Fruit fly (Drosophila melanogaster) whole organism, embryonic: ENCODE results near the gene Cul2.
A peak's percentile ranks its signal among the peaks of the same experiment; 100 is the strongest.

Experiments
- BtbVII ChIP-seq: fragments of 200-800 bp; sonication (Bioruptor generic); optimal IDR thresholded peaks from 3 replicates; lab custom pipeline; 2017; ENCODE audit warnings: missing biosample characterization, mild to moderate bottlenecking, missing genetic modification characterization
- CG10209 ChIP-seq: fragments of 200-800 bp; sonication (Bioruptor generic); optimal IDR thresholded peaks from 3 replicates; lab custom pipeline; 2017; ENCODE audit warnings: missing biosample characterization, mild to moderate bottlenecking, missing genetic modification characterization, missing genetic modification reagents
- CG1024 ChIP-seq: fragments of 200-800 bp; sonication (Bioruptor generic); IDR thresholded peaks from 2 replicates; pipeline ENCODE4 v1.3.6; 2022; ENCODE audit warnings: missing biosample characterization, missing genetic modification characterization
- CG10321 ChIP-seq: fragments of 200-800 bp; sonication (Bioruptor generic); IDR thresholded peaks from 2 replicates; pipeline ENCODE4 v1.3.6; 2022; ENCODE audit warnings: missing biosample characterization, missing genetic modification characterization
- CG12155 ChIP-seq: fragments of 200-800 bp; sonication (Bioruptor generic); optimal IDR thresholded peaks from 3 replicates; lab custom pipeline; 2016; ENCODE audit warnings: missing biosample characterization, missing genetic modification characterization
- CG1233 ChIP-seq: fragments of 200-800 bp; sonication (Bioruptor generic); optimal IDR thresholded peaks from 4 replicates; lab custom pipeline; 2018; ENCODE audit warnings: missing biosample characterization, mild to moderate bottlenecking, missing genetic modification characterization
- CG13624 ChIP-seq: fragments of 200-800 bp; sonication (Bioruptor generic); optimal IDR thresholded peaks from 2 replicates; lab custom pipeline; 2016; ENCODE audit warnings: missing biosample characterization, missing genetic modification characterization
- CG15269 ChIP-seq: fragments of 200-800 bp; sonication (Bioruptor generic); optimal IDR thresholded peaks from 2 replicates; lab custom pipeline; 2018; ENCODE audit warnings: missing biosample characterization, mild to moderate bottlenecking, missing genetic modification characterization, moderate library complexity
- CG17612 ChIP-seq: fragments of 200-800 bp; sonication (Bioruptor generic); IDR thresholded peaks from 2 replicates; pipeline ENCODE4 v1.3.6; 2022; ENCODE audit warnings: missing biosample characterization, missing genetic modification characterization
- CG17802 ChIP-seq: fragments of 200-800 bp; sonication (Bioruptor generic); optimal IDR thresholded peaks from 2 replicates; lab custom pipeline; 2018; ENCODE audit warnings: missing biosample characterization, mild to moderate bottlenecking, missing genetic modification characterization, moderate library complexity
- CG17912 ChIP-seq: fragments of 200-800 bp; sonication (Bioruptor generic); optimal IDR thresholded peaks from 2 replicates; lab custom pipeline; 2018; ENCODE audit warnings: missing biosample characterization, mild to moderate bottlenecking, missing genetic modification characterization
- CG18619 ChIP-seq: fragments of 200-800 bp; sonication (Bioruptor generic); optimal IDR thresholded peaks from 3 replicates; lab custom pipeline; 2017; ENCODE audit warnings: missing biosample characterization, mild to moderate bottlenecking, missing genetic modification characterization
- CG3407 ChIP-seq: fragments of 200-800 bp; sonication (Bioruptor generic); optimal IDR thresholded peaks from 2 replicates; lab custom pipeline; 2018; ENCODE audit warnings: missing biosample characterization, mild to moderate bottlenecking, missing genetic modification characterization
- CG34422 ChIP-seq: fragments of 200-800 bp; sonication (Bioruptor generic); IDR thresholded peaks from 3 replicates; pipeline ENCODE4 v1.3.6; 2022; ENCODE audit warnings: missing biosample characterization, missing genetic modification characterization
- CG42726 ChIP-seq: fragments of 200-800 bp; sonication (Bioruptor generic); IDR thresholded peaks from 2 replicates; pipeline ENCODE4 v1.3.6; 2022; ENCODE audit warnings: missing biosample characterization, missing genetic modification characterization; ENCODE audit not compliant: partially characterized antibody
- CG4424 ChIP-seq: fragments of 200-800 bp; sonication (Bioruptor generic); optimal IDR thresholded peaks from 3 replicates; lab custom pipeline; 2016; ENCODE audit warnings: missing biosample characterization, missing genetic modification characterization
- CG5953 ChIP-seq: fragments of 200-800 bp; sonication (Bioruptor generic); IDR thresholded peaks from 2 replicates; pipeline ENCODE4 v1.3.6; 2022; ENCODE audit warnings: missing biosample characterization, missing genetic modification characterization
- CG8765 ChIP-seq: fragments of 200-800 bp; sonication (Bioruptor generic); IDR thresholded peaks from 2 replicates; pipeline ENCODE4 v1.3.6; 2022; ENCODE audit warnings: missing biosample characterization, missing genetic modification characterization
- CG9797 ChIP-seq: fragments of 200-800 bp; sonication (Bioruptor generic); optimal IDR thresholded peaks from 3 replicates; lab custom pipeline; 2018; ENCODE audit warnings: missing biosample characterization, mild to moderate bottlenecking, missing genetic modification characterization
- D ChIP-seq, 2 experiments: fragments of 200-800 bp in 1 of 2; fragments of >200 bp in 1 of 2; sonication (Bioruptor generic) in 1 of 2; optimal IDR thresholded peaks; 2 replicates in 1 of 2; 3 replicates in 1 of 2; lab custom pipeline; 2017; ENCODE audit warnings: mild to moderate bottlenecking in 1 of 2, missing biosample characterization in 1 of 2, missing genetic modification characterization in 1 of 2, missing genetic modification reagents in 1 of 2
- Dll ChIP-seq: fragments of 200-800 bp; sonication (Bioruptor generic); IDR thresholded peaks from 4 replicates; pipeline ENCODE4 v1.3.6; 2022; ENCODE audit warnings: missing biosample characterization, missing genetic modification characterization; ENCODE audit not compliant: partially characterized antibody
- Hmx ChIP-seq: fragments of 200-800 bp; sonication (Bioruptor generic); optimal IDR thresholded peaks from 2 replicates; lab custom pipeline; 2016; ENCODE audit warnings: missing biosample characterization, missing genetic modification characterization
- Hr39 ChIP-seq: fragments of >200 bp; optimal IDR thresholded peaks from 2 replicates; lab custom pipeline; 2017
- Hsf ChIP-seq: fragments of 200-800 bp; sonication (Bioruptor generic); optimal IDR thresholded peaks from 3 replicates; lab custom pipeline; 2016; ENCODE audit warnings: missing biosample characterization, missing genetic modification characterization
- Myb ChIP-seq: fragments of 200-800 bp; sonication (Bioruptor generic); optimal IDR thresholded peaks from 2 replicates; lab custom pipeline; 2016; ENCODE audit warnings: missing biosample characterization, missing genetic modification characterization
- Neu2 ChIP-seq: fragments of 200-800 bp; sonication (Bioruptor generic); optimal IDR thresholded peaks from 3 replicates; lab custom pipeline; 2016; ENCODE audit warnings: missing biosample characterization, missing genetic modification characterization, borderline replicate concordance
- Optix ChIP-seq: fragments of 200-800 bp; sonication (Bioruptor generic); IDR thresholded peaks from 3 replicates; pipeline ENCODE4 v1.3.6; 2022; ENCODE audit warnings: missing biosample characterization, missing genetic modification characterization
- ara ChIP-seq: fragments of 200-800 bp; sonication (Bioruptor generic); IDR thresholded peaks from 2 replicates; pipeline ENCODE4 v1.3.6; 2022; ENCODE audit warnings: missing biosample characterization, missing genetic modification characterization
- ash1 ChIP-seq: fragments of 200-800 bp; sonication (Bioruptor generic); optimal IDR thresholded peaks from 2 replicates; lab custom pipeline; 2018; ENCODE audit warnings: missing biosample characterization, mild to moderate bottlenecking, missing genetic modification characterization
- dan ChIP-seq: fragments of 200-800 bp; sonication (Bioruptor generic); IDR thresholded peaks from 2 replicates; pipeline ENCODE4 v1.3.6; 2022; ENCODE audit warnings: missing biosample characterization, missing genetic modification characterization
- eyg ChIP-seq: fragments of 200-800 bp; sonication (Bioruptor generic); optimal IDR thresholded peaks from 3 replicates; lab custom pipeline; 2016; ENCODE audit warnings: missing biosample characterization, missing genetic modification characterization
- grau ChIP-seq: fragments of 200-800 bp; optimal IDR thresholded peaks from 3 replicates; lab custom pipeline; 2019; ENCODE audit warnings: missing biosample characterization, mild to moderate bottlenecking, missing genetic modification characterization, moderate library complexity
- ham ChIP-seq: fragments of 200-800 bp; sonication (Bioruptor generic); IDR thresholded peaks from 2 replicates; pipeline ENCODE4 v1.3.6; 2022; ENCODE audit warnings: missing biosample characterization, missing genetic modification characterization
- hth ChIP-seq: fragments of >200 bp; optimal IDR thresholded peaks from 2 replicates; lab custom pipeline; 2017; ENCODE audit warnings: inconsistent platforms
- kni ChIP-seq: fragments of 200-800 bp; sonication (Bioruptor generic); optimal IDR thresholded peaks from 3 replicates; lab custom pipeline; 2017; ENCODE audit warnings: mild to moderate bottlenecking, missing biosample characterization, missing genetic modification reagents, missing genetic modification characterization
- knrl ChIP-seq: fragments of 200-800 bp; sonication (Bioruptor generic); IDR thresholded peaks from 3 replicates; pipeline ENCODE4 v1.3.6; 2022; ENCODE audit warnings: missing biosample characterization, missing genetic modification characterization; ENCODE audit not compliant: partially characterized antibody
- odd ChIP-seq: fragments of 200-800 bp; sonication (Bioruptor generic); optimal IDR thresholded peaks from 2 replicates; lab custom pipeline; 2017; ENCODE audit warnings: missing biosample characterization, mild to moderate bottlenecking, missing genetic modification characterization
- pho ChIP-seq: fragments of 200-800 bp; sonication (Bioruptor generic); optimal IDR thresholded peaks from 2 replicates; lab custom pipeline; 2016; ENCODE audit warnings: missing biosample characterization, missing genetic modification characterization
- pum ChIP-seq: fragments of 200-800 bp; sonication (Bioruptor generic); optimal IDR thresholded peaks from 2 replicates; lab custom pipeline; 2016; ENCODE audit warnings: missing biosample characterization, missing genetic modification characterization
- repo ChIP-seq: fragments of 200-800 bp; sonication (Bioruptor generic); optimal IDR thresholded peaks from 2 replicates; lab custom pipeline; 2016; ENCODE audit warnings: missing biosample characterization, missing genetic modification characterization
- sc ChIP-seq, 3 experiments: fragments of >200 bp in 2 of 3; fragments of 200-800 bp in 1 of 3; sonication (Bioruptor generic) in 1 of 3; optimal IDR thresholded peaks; 2 replicates in 2 of 3; 3 replicates in 1 of 3; lab custom pipeline; 2017; ENCODE audit warnings: mild to moderate bottlenecking in 1 of 3, missing biosample characterization in 1 of 3, missing genetic modification characterization in 1 of 3, missing genetic modification reagents in 1 of 3
- slbo ChIP-seq: fragments of 200-800 bp; sonication (Bioruptor generic); IDR thresholded peaks from 2 replicates; pipeline ENCODE4 v1.3.6; 2022; ENCODE audit warnings: missing biosample characterization, missing genetic modification characterization
- sqz ChIP-seq: fragments of 200-800 bp; sonication (Bioruptor generic); optimal IDR thresholded peaks from 3 replicates; lab custom pipeline; 2018; ENCODE audit warnings: missing biosample characterization, mild to moderate bottlenecking, missing genetic modification characterization
- stc ChIP-seq: fragments of 200-800 bp; sonication (Bioruptor generic); IDR thresholded peaks from 2 replicates; pipeline ENCODE4 v1.3.6; 2022; ENCODE audit warnings: missing biosample characterization, missing genetic modification characterization
- tap ChIP-seq: fragments of 200-800 bp; optimal IDR thresholded peaks from 3 replicates; lab custom pipeline; 2019; ENCODE audit warnings: missing biosample characterization, mild to moderate bottlenecking, missing genetic modification characterization, moderate library complexity
- toy ChIP-seq: fragments of 200-800 bp; sonication (Bioruptor generic); IDR thresholded peaks from 2 replicates; pipeline ENCODE4 v1.3.6; 2022; ENCODE audit warnings: missing biosample characterization, missing genetic modification characterization
- tup ChIP-seq: fragments of 200-800 bp; sonication (Bioruptor generic); optimal IDR thresholded peaks from 2 replicates; lab custom pipeline; 2016; ENCODE audit warnings: missing biosample characterization, mild to moderate bottlenecking, missing genetic modification characterization, moderate library complexity
- zen2 ChIP-seq: fragments of 200-800 bp; sonication (Bioruptor generic); IDR thresholded peaks from 3 replicates; pipeline ENCODE4 v1.3.6; 2022; ENCODE audit warnings: missing biosample characterization, missing genetic modification characterization; ENCODE audit not compliant: partially characterized antibody
- zfh1 ChIP-seq: fragments of 200-800 bp; sonication (Bioruptor generic); IDR thresholded peaks from 3 replicates; pipeline ENCODE4 v1.3.6; 2022; ENCODE audit warnings: missing biosample characterization, missing genetic modification characterization

Gene Cul2

dm6 chr2L:21628533-21628932 is 30.0 kb upstream of the Cul2 start (continued):
- TF ChIP-seq Hmx, result no peak
- TF ChIP-seq Myb (GFP tag; lab: Kevin White, UChicago), result peak; percentile 1
- peak; percentile 8; the same call in 1 of the 3 replicates for TF ChIP-seq CG34422 (GFP tag; lab: Robert Waterston, UW)
- no peak for TF ChIP-seq CG4424 (GFP tag; lab: Kevin White, UChicago)
- TF ChIP-seq odd, result no peak
- TF ChIP-seq zfh1 (GFP tag; lab: Robert Waterston, UW), result 0 out of 3 replicates have a peak, but pooled peaks have one; percentile 21
- TF ChIP-seq CG10209 (GFP tag; lab: Kevin White, UChicago), result no peak
- TF ChIP-seq D (optimal IDR thresholded peaks at IDR 0.05; lab: Kevin White, UChicago), result no peak
- TF ChIP-seq D (GFP tag; optimal IDR thresholded peaks at IDR 0.05; lab: Kevin White, UChicago), result no peak
- TF ChIP-seq CG10321 (GFP tag; lab: Robert Waterston, UW), result peak; percentile 92
- peak; percentile 19 for TF ChIP-seq CG13624 (GFP tag; lab: Kevin White, UChicago)
- TF ChIP-seq kni (GFP tag; lab: Kevin White, UChicago), result peak; percentile 36
- TF ChIP-seq CG9797, result no peak
- TF ChIP-seq CG17802, result peak; percentile 79
- no peak for TF ChIP-seq stc (GFP tag; lab: Robert Waterston, UW)

dm6 chr2L:21629149-21629813 is 29.3 kb upstream of the Cul2 start:
- TF ChIP-seq tup (GFP tag; lab: Kevin White, UChicago) (no peak), Hsf (GFP tag; lab: Kevin White, UChicago) (no peak), hth (no peak), zen2 (no peak), CG3407 (no peak), grau (tag; lab: Kevin White, UChicago) (no peak), ara (GFP tag; lab: Robert Waterston, UW) (0 out of 2 replicates have a peak, but pooled peaks have one; percentile 5), CG1024 (no peak), CG42726 (peak; percentile 34; the same call in 1 of the 2 replicates), Optix (GFP tag; lab: Robert Waterston, UW) (no peak), dan (GFP tag; lab: Robert Waterston, UW) (no peak), sqz (no peak), repo (GFP tag; lab: Kevin White, UChicago) (no peak), CG1233 (GFP tag; lab: Kevin White, UChicago) (no peak), CG5953 (GFP tag; lab: Robert Waterston, UW) (no peak), ash1 (no peak), knrl (GFP tag; lab: Robert Waterston, UW) (no peak; the same call in 2 of the 3 replicates), pum (GFP tag; lab: Kevin White, UChicago) (no peak), ham (GFP tag; lab: Robert Waterston, UW) (no peak), pho (GFP tag; lab: Kevin White, UChicago) (no peak), CG12155 (GFP tag; lab: Kevin White, UChicago) (no peak), CG8765 (GFP tag; lab: Robert Waterston, UW) (0 out of 2 replicates have a peak, but pooled peaks have one; percentile 35), CG17612 (no peak), Dll (GFP tag; lab: Robert Waterston, UW) (no peak), Hr39 (lab: Kevin White, UChicago) (no peak), eyg (GFP tag; lab: Kevin White, UChicago) (no peak), BtbVII (no peak), CG15269 (no peak), CG17912 (no peak), CG18619 (GFP tag; lab: Kevin White, UChicago) (no peak), sc (optimal IDR thresholded peaks at IDR 0.05; lab: Kevin White, UChicago) (no peak), sc (GFP tag; optimal IDR thresholded peaks at IDR 0.05; lab: Kevin White, UChicago) (no peak), toy (GFP tag; lab: Robert Waterston, UW) (no peak), Neu2 (GFP tag; lab: Kevin White, UChicago) (no peak), slbo (GFP tag; lab: Robert Waterston, UW) (no peak), tap (tag; lab: Kevin White, UChicago) (no peak)
